Worm (Caenorhabditis elegans) whole organism, L1 larva: Measurements from ENCODE around the gene srh-223.
A peak's percentile ranks its signal among the peaks of the same experiment; 100 is the strongest.
"Not testable (repeated sequence)": the region's sequence is repeated elsewhere in the genome, so short reads cannot be mapped to it uniquely, and the experiment has no call there.

Experiments
- C04F5.9 ChIP-seq: sonication (generic microtip); optimal IDR thresholded peaks from 2 replicates; lab custom pipeline; 2016; ENCODE audit warnings: missing genetic modification characterization, missing compliant biosample characterization
- C16A3.4 ChIP-seq: fragments of 150-350 bp; optimal IDR thresholded peaks from 2 replicates; lab custom pipeline; 2014; ENCODE audit warnings: missing biosample characterization, missing genetic modification characterization
- aha-1 ChIP-seq: fragments of 150-350 bp; optimal IDR thresholded peaks from 2 replicates; lab custom pipeline; 2014; ENCODE audit warnings: missing biosample characterization, missing genetic modification characterization
- aly-2 ChIP-seq: fragments of 150-350 bp; optimal IDR thresholded peaks from 2 replicates; lab custom pipeline; 2014; ENCODE audit warnings: missing biosample characterization, missing genetic modification characterization
- blmp-1 ChIP-seq: fragments of 150-350 bp; optimal IDR thresholded peaks from 2 replicates; lab custom pipeline; 2014; ENCODE audit warnings: missing biosample characterization, missing genetic modification characterization
- ceh-8 ChIP-seq: fragments of 200-800 bp; sonication (Bioruptor generic); optimal IDR thresholded peaks from 2 replicates; lab custom pipeline; 2018; ENCODE audit warnings: mild to moderate bottlenecking, missing genetic modification characterization, moderate library complexity, missing compliant biosample characterization
- ceh-82 ChIP-seq, 3 experiments: fragments of 150-350 bp in 1 of 3; sonication (generic microtip) in 2 of 3; optimal IDR thresholded peaks; 2 replicates each; lab custom pipeline; 2014 to 2017; ENCODE audit warnings: missing biosample characterization in 3 of 3, missing genetic modification characterization in 3 of 3
- ceh-88 ChIP-seq: fragments of 200-800 bp; sonication (Bioruptor generic); IDR thresholded peaks from 2 replicates; pipeline ENCODE4 v1.3.6; 2022; ENCODE audit warnings: missing genetic modification characterization, missing compliant biosample characterization
- efl-1 ChIP-seq, 4 experiments: fragments of 150-350 bp; optimal IDR thresholded peaks in 3 of 4; peaks in 1 of 4; 1 replicate in 1 of 4; 2 replicates in 3 of 4; lab custom pipeline; 2014; ENCODE audit warnings: missing biosample characterization in 2 of 4, missing genetic modification characterization in 2 of 4, missing genetic modification reagents in 2 of 4
- elt-2 ChIP-seq: sonication (generic microtip); optimal IDR thresholded peaks from 2 replicates; lab custom pipeline; 2016; ENCODE audit warnings: missing genetic modification characterization, mild to moderate bottlenecking, inconsistent platforms, missing compliant biosample characterization, missing genetic modification reagents
- fkh-10 ChIP-seq: sonication (generic microtip); optimal IDR thresholded peaks from 2 replicates; lab custom pipeline; 2017; ENCODE audit warnings: missing biosample characterization, missing genetic modification reagents, missing genetic modification characterization
- fkh-4 ChIP-seq: sonication (generic microtip); optimal IDR thresholded peaks from 2 replicates; lab custom pipeline; 2016; ENCODE audit warnings: missing compliant biosample characterization, missing genetic modification characterization, borderline replicate concordance
- grh-1 ChIP-seq: fragments of 200-800 bp; sonication (Bioruptor generic); IDR thresholded peaks from 2 replicates; pipeline ENCODE4 v1.3.6; 2022; ENCODE audit warnings: missing genetic modification reagents, missing genetic modification characterization, missing compliant biosample characterization
- isw-1 ChIP-seq: fragments of 200-800 bp; sonication (Bioruptor generic); IDR thresholded peaks from 2 replicates; pipeline ENCODE4 v1.3.6; 2022; ENCODE audit warnings: missing genetic modification characterization, missing compliant biosample characterization
- jun-1 ChIP-seq: fragments of 150-350 bp; optimal IDR thresholded peaks from 2 replicates; lab custom pipeline; 2014; ENCODE audit warnings: missing biosample characterization, missing genetic modification reagents, missing genetic modification characterization
- lin-13 ChIP-seq: fragments of 150-350 bp; optimal IDR thresholded peaks from 2 replicates; lab custom pipeline; 2014; ENCODE audit warnings: missing biosample characterization, missing genetic modification reagents, missing genetic modification characterization
- lin-14 ChIP-seq: fragments of 200-800 bp; sonication (Bioruptor generic); optimal IDR thresholded peaks from 2 replicates; lab custom pipeline; 2018; ENCODE audit warnings: mild to moderate bottlenecking, missing genetic modification characterization, moderate library complexity, missing compliant biosample characterization
- lin-15B ChIP-seq: fragments of 150-350 bp; sonication (generic microtip); optimal IDR thresholded peaks from 3 replicates; lab custom pipeline; 2014; ENCODE audit warnings: missing biosample characterization, missing genetic modification characterization
- mdl-1 ChIP-seq, 2 experiments: fragments of 150-350 bp; optimal IDR thresholded peaks; 2 replicates each; lab custom pipeline; 2014 to 2017; ENCODE audit warnings: missing biosample characterization in 2 of 2, missing genetic modification characterization in 2 of 2, inconsistent platforms in 1 of 2
- nhr-11 ChIP-seq: fragments of 150-350 bp; optimal IDR thresholded peaks from 2 replicates; lab custom pipeline; 2014; ENCODE audit warnings: missing biosample characterization, missing genetic modification characterization
- nhr-77 ChIP-seq: fragments of 150-350 bp; optimal IDR thresholded peaks from 2 replicates; lab custom pipeline; 2014; ENCODE audit warnings: missing biosample characterization, missing genetic modification characterization
- nhr-84 ChIP-seq: sonication (generic microtip); optimal IDR thresholded peaks from 2 replicates; lab custom pipeline; 2017; ENCODE audit warnings: missing biosample characterization, missing genetic modification characterization
- rnt-1 ChIP-seq: sonication (generic microtip); optimal IDR thresholded peaks from 2 replicates; lab custom pipeline; 2016; ENCODE audit warnings: mild to moderate bottlenecking, missing genetic modification characterization, moderate library complexity, missing compliant biosample characterization
- snpc-4 ChIP-seq: fragments of 150-350 bp; optimal IDR thresholded peaks from 2 replicates; lab custom pipeline; 2014; ENCODE audit warnings: missing biosample characterization, missing genetic modification characterization
- sptf-1 ChIP-seq: fragments of 150-350 bp; optimal IDR thresholded peaks from 2 replicates; lab custom pipeline; 2014; ENCODE audit warnings: missing biosample characterization, missing genetic modification characterization
- tbx-2 ChIP-seq: sonication (generic microtip); optimal IDR thresholded peaks from 2 replicates; lab custom pipeline; 2016; ENCODE audit warnings: missing genetic modification characterization, missing compliant biosample characterization
- unc-30 ChIP-seq: sonication (generic microtip); optimal IDR thresholded peaks from 2 replicates; lab custom pipeline; 2017; ENCODE audit warnings: missing biosample characterization, missing genetic modification characterization
- vab-15 ChIP-seq: sonication (generic microtip); optimal IDR thresholded peaks from 2 replicates; lab custom pipeline; 2017; ENCODE audit warnings: missing genotype, mild to moderate bottlenecking, missing genetic modification characterization, missing compliant biosample characterization
- zip-4 ChIP-seq: fragments of 200-800 bp; sonication (Bioruptor generic); optimal IDR thresholded peaks from 2 replicates; lab custom pipeline; 2018; ENCODE audit warnings: mild to moderate bottlenecking, missing genetic modification characterization, moderate library complexity, missing compliant biosample characterization
- ztf-4 ChIP-seq: fragments of 150-350 bp; optimal IDR thresholded peaks from 2 replicates; lab custom pipeline; 2014; ENCODE audit warnings: missing biosample characterization, missing genetic modification characterization

Gene srh-223

ce11 chrIV:3981601-3982000 lies at the start of gene srh-223:
Gene srh-223, plus strand, starts transcription at chrIV:3981901.
- TF ChIP-seq C16A3.4 (tag; lab: Kevin White, UChicago): no peak

- not testable (repeated sequence) for TF ChIP-seq fkh-4 (tag; lab: Kevin White, UChicago); nhr-84; ceh-8 (GFP tag; lab: Kevin White, UChicago)
- TF ChIP-seq, all 84 proteins: peak for 0; not testable (repeated sequence) for 84
Measured at ce11 chrIV:3932408-3932807, 49.3 kb upstream of the srh-223 start, which contains the start of gene clec-70. Gene clec-70, plus strand, starts transcription at chrIV:3932708.

- TF ChIP-seq elt-2 (tag; lab: Kevin White, UChicago) (peak; percentile 58), lin-15B (tag; lab: Kevin White, UChicago) (no peak)
- TF ChIP-seq, all 84 proteins: peak for 1
Measured at ce11 chrIV:3937097-3937496, 44.6 kb upstream of the srh-223 start, which contains the start of gene clec-71. Gene clec-71, plus strand, starts transcription at chrIV:3937458.

ce11 chrIV:3941658-3942328 lies 39.9 kb upstream of the srh-223 start, which contains the start of gene clec-174:
Gene clec-174, minus strand, starts transcription at chrIV:3941708.
- TF ChIP-seq lin-14 (GFP tag; lab: Kevin White, UChicago) (no peak), nhr-84 (no peak), C04F5.9 (tag; lab: Kevin White, UChicago) (no peak), fkh-10 (GFP tag; lab: Kevin White, UChicago) (no peak), tbx-2 (tag; lab: Kevin White, UChicago) (no peak), jun-1 (tag; lab: Kevin White, UChicago) (no peak), sptf-1 (tag; lab: Kevin White, UChicago) (no peak), ceh-82 (tag; optimal IDR thresholded peaks at IDR 0.05; lab: Kevin White, UChicago) (no peak), elt-2 (tag; lab: Kevin White, UChicago) (no peak), ceh-8 (GFP tag; lab: Kevin White, UChicago) (no peak), mdl-1 (tag; optimal IDR thresholded peaks at IDR 0.05; lab: Kevin White, UChicago) (no peak), aly-2 (tag; lab: Kevin White, UChicago) (no peak), C16A3.4 (tag; lab: Kevin White, UChicago) (no peak), aha-1 (no peak), unc-30 (tag; lab: Kevin White, UChicago) (no peak), blmp-1 (no peak), rnt-1 (tag; lab: Kevin White, UChicago) (no peak), snpc-4 (tag; lab: Kevin White, UChicago) (no peak), fkh-4 (tag; lab: Kevin White, UChicago) (no peak), zip-4 (GFP tag; lab: Kevin White, UChicago) (no peak)

- TF ChIP-seq C16A3.4 (tag; lab: Kevin White, UChicago) (no peak), isw-1 (GFP tag; lab: Robert Waterston, UW) (no peak), vab-15 (no peak), grh-1 (no peak), nhr-11 (tag; lab: Kevin White, UChicago) (no peak), ztf-4 (tag; lab: Kevin White, UChicago) (no peak), ceh-88 (no peak), sptf-1 (tag; lab: Kevin White, UChicago) (no peak), nhr-77 (no peak), efl-1 (optimal IDR thresholded peaks at IDR 0.05; lab: Kevin White, UChicago) (no peak), efl-1 (GFP tag; optimal IDR thresholded peaks at IDR 0.05 in 1 of 2; lab: Kevin White, UChicago) (no peak), lin-13 (GFP tag; lab: Kevin White, UChicago) (no peak), blmp-1 (no peak), lin-14 (GFP tag; lab: Kevin White, UChicago) (no peak)
Measured at ce11 chrIV:3943003-3943402, 38.7 kb upstream of the srh-223 start, which contains the start of gene Y46C8AL.11. Gene Y46C8AL.11, plus strand, starts transcription at chrIV:3943303.
